Worm (Caenorhabditis elegans) whole organism, L1 larva: ENCODE data around the gene tmem-24.

Experiments used
- F16B12.6 ChIP-seq: fragments of 150-350 bp; optimal IDR thresholded peaks from 2 replicates; lab custom pipeline; 2014; ENCODE audit warnings: missing biosample characterization, missing genetic modification characterization
- Y116A8C.19 ChIP-seq: sonication (generic microtip); optimal IDR thresholded peaks from 2 replicates; lab custom pipeline; 2016; ENCODE audit warnings: missing compliant biosample characterization, missing genetic modification characterization, borderline replicate concordance
- aha-1 ChIP-seq: fragments of 150-350 bp; optimal IDR thresholded peaks from 2 replicates; lab custom pipeline; 2014; ENCODE audit warnings: missing biosample characterization, missing genetic modification characterization
- ama-1 ChIP-seq: fragments of 150-350 bp; optimal IDR thresholded peaks from 2 replicates; lab custom pipeline; 2014
- ceh-63 ChIP-seq: fragments of 200-800 bp; sonication (Bioruptor generic); optimal IDR thresholded peaks from 2 replicates; lab custom pipeline; 2018; ENCODE audit warnings: mild to moderate bottlenecking, missing genetic modification characterization, missing compliant biosample characterization
- ces-1 ChIP-seq: fragments of 150-350 bp; optimal IDR thresholded peaks from 2 replicates; lab custom pipeline; 2014; ENCODE audit warnings: missing biosample characterization, missing genetic modification reagents, missing genetic modification characterization
- dpl-1 ChIP-seq, 3 experiments: fragments of 150-350 bp in 2 of 3; sonication (generic microtip) in 1 of 3; optimal IDR thresholded peaks; 2 replicates each; lab custom pipeline; 2014 to 2017; ENCODE audit warnings: missing biosample characterization in 3 of 3, missing genetic modification characterization in 3 of 3, missing genetic modification reagents in 3 of 3
- efl-1 ChIP-seq, 4 experiments: fragments of 150-350 bp; optimal IDR thresholded peaks in 3 of 4; peaks in 1 of 4; 1 replicate in 1 of 4; 2 replicates in 3 of 4; lab custom pipeline; 2014; ENCODE audit warnings: missing biosample characterization in 2 of 4, missing genetic modification characterization in 2 of 4, missing genetic modification reagents in 2 of 4
- efl-3 ChIP-seq: fragments of 200-800 bp; sonication (Bioruptor generic); optimal IDR thresholded peaks from 2 replicates; lab custom pipeline; 2018; ENCODE audit warnings: mild to moderate bottlenecking, missing genetic modification characterization, missing compliant biosample characterization
- egl-13 ChIP-seq: sonication (generic microtip); optimal IDR thresholded peaks from 2 replicates; lab custom pipeline; 2016; ENCODE audit warnings: missing genotype, missing genetic modification reagents, missing genetic modification characterization, missing compliant biosample characterization
- egl-27 ChIP-seq, 2 experiments: fragments of 150-350 bp in 1 of 2; sonication (generic microtip); optimal IDR thresholded peaks; 3 replicates each; lab custom pipeline; 2017 to 2018; ENCODE audit warnings: missing biosample characterization in 2 of 2, missing genetic modification characterization in 2 of 2, missing genetic modification reagents in 2 of 2
- elt-3 ChIP-seq, 6 experiments: fragments of 150-350 bp in 1 of 6; sonication (generic microtip); optimal IDR thresholded peaks; 2 replicates each; lab custom pipeline; 2017 to 2018; ENCODE audit warnings: missing biosample characterization in 6 of 6, missing genetic modification characterization in 6 of 6, inconsistent platforms in 1 of 6
- ets-5 ChIP-seq: fragments of 200-800 bp; sonication (Bioruptor generic); IDR thresholded peaks from 2 replicates; pipeline ENCODE4 v1.3.6; 2022; ENCODE audit warnings: missing genetic modification characterization, missing compliant biosample characterization
- fkh-8 ChIP-seq: sonication (generic microtip); optimal IDR thresholded peaks from 2 replicates; lab custom pipeline; 2016; ENCODE audit warnings: mild to moderate bottlenecking, missing genetic modification characterization, missing compliant biosample characterization
- fos-1 ChIP-seq: fragments of 150-350 bp; optimal IDR thresholded peaks from 2 replicates; lab custom pipeline; 2014; ENCODE audit warnings: missing biosample characterization, missing genetic modification characterization
- grh-1 ChIP-seq: fragments of 200-800 bp; sonication (Bioruptor generic); IDR thresholded peaks from 2 replicates; pipeline ENCODE4 v1.3.6; 2022; ENCODE audit warnings: missing genetic modification reagents, missing genetic modification characterization, missing compliant biosample characterization
- hlh-17 ChIP-seq: fragments of 200-800 bp; sonication (Bioruptor generic); optimal IDR thresholded peaks from 2 replicates; lab custom pipeline; 2018; ENCODE audit warnings: missing genetic modification characterization, mild to moderate bottlenecking, missing compliant biosample characterization, moderate library complexity, borderline replicate concordance
- hlh-4 ChIP-seq: sonication (generic microtip); optimal IDR thresholded peaks from 2 replicates; lab custom pipeline; 2016; ENCODE audit warnings: mild to moderate bottlenecking, missing genetic modification characterization, missing compliant biosample characterization
- isw-1 ChIP-seq: fragments of 200-800 bp; sonication (Bioruptor generic); IDR thresholded peaks from 2 replicates; pipeline ENCODE4 v1.3.6; 2022; ENCODE audit warnings: missing genetic modification characterization, missing compliant biosample characterization
- jun-1 ChIP-seq: fragments of 150-350 bp; optimal IDR thresholded peaks from 2 replicates; lab custom pipeline; 2014; ENCODE audit warnings: missing biosample characterization, missing genetic modification reagents, missing genetic modification characterization
- lin-14 ChIP-seq: fragments of 200-800 bp; sonication (Bioruptor generic); optimal IDR thresholded peaks from 2 replicates; lab custom pipeline; 2018; ENCODE audit warnings: mild to moderate bottlenecking, missing genetic modification characterization, moderate library complexity, missing compliant biosample characterization
- lin-15B ChIP-seq: fragments of 150-350 bp; sonication (generic microtip); optimal IDR thresholded peaks from 3 replicates; lab custom pipeline; 2014; ENCODE audit warnings: missing biosample characterization, missing genetic modification characterization
- lin-35 ChIP-seq, 2 experiments: fragments of 150-350 bp; optimal IDR thresholded peaks; 2 replicates each; lab custom pipeline; 2014; ENCODE audit warnings: missing biosample characterization in 2 of 2, missing genetic modification characterization in 2 of 2, missing genetic modification reagents in 2 of 2
- mdl-1 ChIP-seq, 2 experiments: fragments of 150-350 bp; optimal IDR thresholded peaks; 2 replicates each; lab custom pipeline; 2014 to 2017; ENCODE audit warnings: missing biosample characterization in 2 of 2, missing genetic modification characterization in 2 of 2, inconsistent platforms in 1 of 2
- mef-2 ChIP-seq: fragments of 150-350 bp; optimal IDR thresholded peaks from 2 replicates; lab custom pipeline; 2014; ENCODE audit warnings: missing biosample characterization, missing genetic modification characterization
- mep-1 ChIP-seq: fragments of 150-350 bp; optimal IDR thresholded peaks from 2 replicates; lab custom pipeline; 2014; ENCODE audit warnings: missing biosample characterization, missing genetic modification characterization
- nhr-11 ChIP-seq: fragments of 150-350 bp; optimal IDR thresholded peaks from 2 replicates; lab custom pipeline; 2014; ENCODE audit warnings: missing biosample characterization, missing genetic modification characterization
- nhr-19 ChIP-seq: fragments of 200-800 bp; sonication (Bioruptor generic); conservative IDR thresholded peaks from 2 replicates; pipeline ENCODE4 v1.3.6; 2022; ENCODE audit warnings: missing genetic modification characterization, missing compliant biosample characterization
- nhr-28 ChIP-seq: fragments of 150-350 bp; optimal IDR thresholded peaks from 2 replicates; lab custom pipeline; 2014; ENCODE audit warnings: missing biosample characterization, missing genetic modification characterization
- nhr-47 ChIP-seq: sonication (generic microtip); optimal IDR thresholded peaks from 2 replicates; lab custom pipeline; 2016; ENCODE audit warnings: mild to moderate bottlenecking, missing genetic modification characterization, moderate library complexity, missing compliant biosample characterization
- nhr-71 ChIP-seq: sonication (generic microtip); optimal IDR thresholded peaks from 2 replicates; lab custom pipeline; 2016; ENCODE audit warnings: mild to moderate bottlenecking, missing genetic modification characterization, moderate library complexity, missing compliant biosample characterization
- nhr-76 ChIP-seq: sonication (generic microtip); optimal IDR thresholded peaks from 2 replicates; lab custom pipeline; 2017; ENCODE audit warnings: missing biosample characterization, missing genetic modification characterization
- nhr-84 ChIP-seq: sonication (generic microtip); optimal IDR thresholded peaks from 2 replicates; lab custom pipeline; 2017; ENCODE audit warnings: missing biosample characterization, missing genetic modification characterization
- nhr-90 ChIP-seq: sonication (generic microtip); optimal IDR thresholded peaks from 2 replicates; lab custom pipeline; 2016; ENCODE audit warnings: mild to moderate bottlenecking, missing genetic modification characterization, missing compliant biosample characterization; ENCODE audit not compliant: poor library complexity
- pag-3 ChIP-seq: sonication (generic microtip); optimal IDR thresholded peaks from 2 replicates; lab custom pipeline; 2017; ENCODE audit warnings: missing genetic modification characterization, mild to moderate bottlenecking, missing compliant biosample characterization, antibody characterized with exemption, borderline replicate concordance; ENCODE audit not compliant: insufficient read depth
- pqm-1 ChIP-seq: sonication (generic microtip); optimal IDR thresholded peaks from 3 replicates; lab custom pipeline; 2017; ENCODE audit warnings: missing biosample characterization, missing genetic modification characterization
- rnt-1 ChIP-seq: sonication (generic microtip); optimal IDR thresholded peaks from 2 replicates; lab custom pipeline; 2016; ENCODE audit warnings: mild to moderate bottlenecking, missing genetic modification characterization, moderate library complexity, missing compliant biosample characterization
- snpc-4 ChIP-seq: fragments of 150-350 bp; optimal IDR thresholded peaks from 2 replicates; lab custom pipeline; 2014; ENCODE audit warnings: missing biosample characterization, missing genetic modification characterization
- snu-23 ChIP-seq: sonication (generic microtip); optimal IDR thresholded peaks from 2 replicates; lab custom pipeline; 2016; ENCODE audit warnings: missing genetic modification characterization, missing compliant biosample characterization
- sox-4 ChIP-seq: sonication (generic microtip); optimal IDR thresholded peaks from 2 replicates; lab custom pipeline; 2016; ENCODE audit warnings: missing genetic modification characterization, missing compliant biosample characterization
- sup-37 ChIP-seq: fragments of 200-800 bp; sonication (Bioruptor generic); optimal IDR thresholded peaks from 2 replicates; lab custom pipeline; 2018; ENCODE audit warnings: mild to moderate bottlenecking, missing genetic modification characterization, missing compliant biosample characterization
- swsn-7 ChIP-seq: sonication (generic microtip); optimal IDR thresholded peaks from 2 replicates; lab custom pipeline; 2016; ENCODE audit warnings: missing genetic modification characterization, missing compliant biosample characterization
- unc-86 ChIP-seq: sonication (generic microtip); optimal IDR thresholded peaks from 2 replicates; lab custom pipeline; 2016; ENCODE audit warnings: missing genetic modification characterization, missing compliant biosample characterization
- unc-98 ChIP-seq: fragments of 200-800 bp; sonication (Bioruptor generic); IDR thresholded peaks from 2 replicates; pipeline ENCODE4 v1.3.6; 2022; ENCODE audit warnings: missing genetic modification characterization, missing compliant biosample characterization
- vab-15 ChIP-seq: sonication (generic microtip); optimal IDR thresholded peaks from 2 replicates; lab custom pipeline; 2017; ENCODE audit warnings: missing genotype, mild to moderate bottlenecking, missing genetic modification characterization, missing compliant biosample characterization
- xbp-1 ChIP-seq: sonication (generic microtip); optimal IDR thresholded peaks from 2 replicates; lab custom pipeline; 2016; ENCODE audit warnings: missing genetic modification characterization, missing compliant biosample characterization
- ztf-11 ChIP-seq, 2 experiments: sonication (generic microtip); optimal IDR thresholded peaks; 2 replicates each; lab custom pipeline; 2016 to 2017; ENCODE audit warnings: missing genetic modification characterization in 2 of 2, missing biosample characterization in 1 of 2, missing compliant biosample characterization in 1 of 2
- ztf-4 ChIP-seq: fragments of 150-350 bp; optimal IDR thresholded peaks from 2 replicates; lab custom pipeline; 2014; ENCODE audit warnings: missing biosample characterization, missing genetic modification characterization

The tmem-24 gene

DNA sequence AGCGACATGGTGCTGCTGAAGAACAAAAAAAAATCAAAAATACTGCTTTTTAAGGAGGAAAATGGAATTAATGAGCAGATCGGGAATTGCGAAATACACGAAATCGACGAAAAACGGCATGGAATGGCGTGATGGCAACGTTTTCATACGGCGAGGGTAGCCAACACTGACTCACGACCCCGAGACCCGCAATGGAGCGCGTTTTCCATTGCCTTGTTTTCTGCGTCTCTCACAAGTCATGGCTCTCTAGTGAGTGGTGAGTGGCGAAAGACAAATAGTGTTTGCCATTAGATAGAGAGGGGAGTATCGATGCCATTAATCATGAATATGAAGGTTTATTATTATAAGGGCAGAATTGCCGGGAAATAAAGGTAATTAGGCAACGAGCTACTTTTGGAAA is 39.0 kb downstream of the tmem-24 start, which contains the start of gene C18B2.4 (continued):
- TF ChIP-seq unc-98 (GFP tag; lab: Robert Waterston, UW) (no peak), hlh-17 (no peak), efl-3 (GFP tag; lab: Kevin White, UChicago) (no peak), xbp-1 (tag; lab: Kevin White, UChicago) (peak; percentile 70), Y116A8C.19 (tag; lab: Kevin White, UChicago) (no peak), ama-1 (lab: Kevin White, UChicago) (no peak), pag-3 (peak; percentile 91), F16B12.6 (tag; lab: Kevin White, UChicago) (peak; percentile 48), nhr-90 (tag; lab: Kevin White, UChicago) (no peak), grh-1 (GFP tag; lab: Robert Waterston, UW) (no peak), sup-37 (GFP tag; lab: Kevin White, UChicago) (no peak), snu-23 (GFP tag; lab: Kevin White, UChicago) (peak; percentile 80), mdl-1 (tag; optimal IDR thresholded peaks at IDR 0.05; lab: Kevin White, UChicago) (peak in 1 of 2 experiments; percentile 75), ces-1 (GFP tag; lab: Kevin White, UChicago) (no peak), dpl-1 (GFP tag; optimal IDR thresholded peaks at IDR 0.05; lab: Kevin White, UChicago) (peak; percentile 15 to 49 (median 29)), jun-1 (peak; percentile 77), ztf-4 (tag; lab: Kevin White, UChicago) (no peak), ets-5 (GFP tag; lab: Robert Waterston, UW) (no peak), nhr-19 (GFP tag; lab: Robert Waterston, UW) (peak; percentile 59), sox-4 (tag; lab: Kevin White, UChicago) (no peak), hlh-4 (no peak), isw-1 (GFP tag; lab: Robert Waterston, UW) (peak; percentile 58), mep-1 (tag; lab: Kevin White, UChicago) (peak; percentile 69), egl-13 (tag; lab: Kevin White, UChicago) (peak; percentile 48), mef-2 (tag; lab: Kevin White, UChicago) (no peak), unc-86 (tag; lab: Kevin White, UChicago) (peak; percentile 48), lin-35 (GFP tag; optimal IDR thresholded peaks at IDR 0.05; lab: Kevin White, UChicago) (peak; percentile 45 to 79), aha-1 (no peak), swsn-7 (tag; lab: Kevin White, UChicago) (peak; percentile 40), nhr-71 (tag; lab: Kevin White, UChicago) (peak; percentile 81), fkh-8 (tag; lab: Kevin White, UChicago) (peak; percentile 74)

DNA sequence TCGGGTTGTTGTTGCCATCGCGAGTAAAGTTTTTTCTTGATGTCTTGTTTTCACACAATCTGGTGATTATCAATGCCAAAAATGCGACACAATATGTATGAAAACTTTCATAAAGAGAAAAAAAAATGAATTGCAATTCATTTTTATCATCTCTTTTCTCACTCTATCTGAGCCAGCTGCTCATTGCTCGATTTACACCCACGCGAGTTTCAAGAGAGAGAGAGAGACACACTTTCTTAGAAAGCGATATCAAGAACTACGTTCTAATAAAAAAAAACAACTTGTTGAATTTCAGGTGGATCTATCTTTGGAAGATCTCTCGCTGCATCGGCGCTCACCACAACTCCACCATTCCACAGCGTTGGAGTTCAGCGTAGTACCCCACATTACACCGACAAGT is 42.1 kb downstream of the tmem-24 start:
- no peak for TF ChIP-seq ceh-63
- TF ChIP-seq snu-23 (GFP tag; lab: Kevin White, UChicago): no peak
- TF ChIP-seq dpl-1 (GFP tag; optimal IDR thresholded peaks at IDR 0.05; lab: Kevin White, UChicago): no peak
- 0 out of 2 replicates have a peak, but pooled peaks have one; percentile 8 for TF ChIP-seq nhr-19 (GFP tag; lab: Robert Waterston, UW)
- TF ChIP-seq rnt-1 (tag; lab: Kevin White, UChicago): peak; percentile 54
- TF ChIP-seq lin-14 (GFP tag; lab: Kevin White, UChicago): peak; percentile 55
- TF ChIP-seq nhr-71 (tag; lab: Kevin White, UChicago): peak; percentile 48
- TF ChIP-seq Y116A8C.19 (tag; lab: Kevin White, UChicago): no peak
- TF ChIP-seq vab-15 (tag; lab: Kevin White, UChicago): no peak
- TF ChIP-seq aha-1: no peak
- no peak for TF ChIP-seq nhr-90 (tag; lab: Kevin White, UChicago)
- TF ChIP-seq nhr-28 (tag; lab: Kevin White, UChicago): no peak

DNA sequence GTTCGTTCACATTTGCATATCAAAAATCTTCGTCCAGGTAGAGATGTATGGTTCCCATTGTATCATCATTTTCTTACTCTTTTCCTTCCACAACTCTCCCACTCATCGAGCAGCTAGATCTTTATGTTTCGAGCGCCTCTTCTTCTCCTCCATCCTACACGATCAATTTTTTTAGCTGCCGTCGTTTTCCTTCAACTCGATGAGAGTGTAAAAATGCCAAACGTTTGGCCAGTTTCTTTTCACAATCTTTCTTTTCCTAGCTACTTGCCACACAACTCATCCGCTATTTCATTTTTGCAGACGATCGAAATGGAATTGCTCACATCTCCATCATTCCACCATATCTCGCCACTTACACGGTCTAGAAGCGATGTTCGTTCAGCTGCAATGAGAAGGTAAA is 43.2 kb downstream of the tmem-24 start, which contains the start of gene C18B2.3:
Gene C18B2.3, plus strand, starts transcription at position 301 of the 400 bp plus-strand sequence.
- TF ChIP-seq F16B12.6 (tag; lab: Kevin White, UChicago) (no peak), elt-3 (tag; optimal IDR thresholded peaks at IDR 0.05; lab: Kevin White, UChicago) (no peak), lin-35 (GFP tag; optimal IDR thresholded peaks at IDR 0.05; lab: Kevin White, UChicago) (no peak), lin-15B (tag; lab: Kevin White, UChicago) (no peak), egl-27 (tag; optimal IDR thresholded peaks at IDR 0.05; lab: Kevin White, UChicago) (no peak), fos-1 (tag; lab: Kevin White, UChicago) (no peak), nhr-76 (tag; lab: Kevin White, UChicago) (no peak), pqm-1 (tag; lab: Kevin White, UChicago) (no peak), nhr-11 (tag; lab: Kevin White, UChicago) (no peak), nhr-84 (no peak), ets-5 (GFP tag; lab: Robert Waterston, UW) (no peak), rnt-1 (tag; lab: Kevin White, UChicago) (peak; percentile 20), snpc-4 (tag; lab: Kevin White, UChicago) (no peak), lin-14 (GFP tag; lab: Kevin White, UChicago) (peak; percentile 12), vab-15 (tag; lab: Kevin White, UChicago) (no peak), efl-1 (optimal IDR thresholded peaks at IDR 0.05; lab: Kevin White, UChicago) (no peak), efl-1 (GFP tag; optimal IDR thresholded peaks at IDR 0.05 in 1 of 2; lab: Kevin White, UChicago) (no peak), ztf-11 (tag; optimal IDR thresholded peaks at IDR 0.05; lab: Kevin White, UChicago) (no peak), nhr-47 (tag; lab: Kevin White, UChicago) (no peak)
